Worm (Caenorhabditis elegans): ENCODE results near the gene cwp-2.

The cwp-2 gene

ce11 chrV:4810653-4811052 is 31.8 kb downstream of the cwp-2 start (continued):
- TF ChIP-seq hlh-30 (tag; optimal IDR thresholded peaks at IDR 0.05; ENCODE audit: insufficient read depth) (peak; percentile 39), set-16 (GFP tag; IDR thresholded peaks at IDR 0.05) (peak; percentile 73), aha-1 (tag) (peak; percentile 99), lim-7 (GFP tag; IDR thresholded peaks at IDR 0.05) (no peak), daf-12 (tag; optimal IDR thresholded peaks at IDR 0.05) (no peak), unc-39 (tag; optimal IDR thresholded peaks at IDR 0.05) (no peak), T20F7.1 (GFP tag; optimal IDR thresholded peaks at IDR 0.05) (no peak), F26F4.8 (GFP tag; conservative IDR thresholded peaks at IDR 0.05) (no peak), madf-9 (GFP tag; conservative IDR thresholded peaks at IDR 0.05) (no peak), pha-4 (GFP tag; IDR thresholded peaks at IDR 0.05) (no peak), pha-4 (tag; optimal IDR thresholded peaks at IDR 0.05) (no peak), spr-3 (GFP tag; optimal IDR thresholded peaks at IDR 0.05) (no peak), ceh-44 (GFP tag; IDR thresholded peaks at IDR 0.05) (no peak), mxl-2 (GFP tag; conservative IDR thresholded peaks at IDR 0.05) (no peak), F37D6.2 (tag; optimal IDR thresholded peaks at IDR 0.05) (no peak), mes-2 (tag; optimal IDR thresholded peaks at IDR 0.05; ENCODE audit: poor library complexity, severe bottlenecking) (peak; percentile 62), ama-1 (optimal IDR thresholded peaks at IDR 0.05) (no peak), daf-16 (GFP tag; optimal IDR thresholded peaks at IDR 0.05) (no peak), daf-16 (tag; optimal IDR thresholded peaks at IDR 0.05) (no peak), mdl-1 (tag; optimal IDR thresholded peaks at IDR 0.05) (no peak), nhr-237 (tag; optimal IDR thresholded peaks at IDR 0.05) (no peak), ceh-28 (tag; optimal IDR thresholded peaks at IDR 0.05) (no peak), fkh-10 (GFP tag; optimal IDR thresholded peaks at IDR 0.05) (no peak), gei-8 (GFP tag; optimal IDR thresholded peaks at IDR 0.05) (no peak), zag-1 (tag; optimal IDR thresholded peaks at IDR 0.05) (no peak), dpl-1 (GFP tag; optimal IDR thresholded peaks at IDR 0.05) (peak; percentile 31), skn-1 (tag; optimal IDR thresholded peaks at IDR 0.05) (no peak), zfp-3 (GFP tag; conservative IDR thresholded peaks at IDR 0.05) (no peak), F49E8.2 (tag; optimal IDR thresholded peaks at IDR 0.05; ENCODE audit: borderline replicate concordance) (no peak), fos-1 (tag; optimal IDR thresholded peaks at IDR 0.05) (no peak), php-3 (GFP tag; IDR thresholded peaks at IDR 0.05) (no peak), zip-11 (GFP tag; IDR thresholded peaks at IDR 0.05) (no peak), hmg-1.1 (GFP tag; IDR thresholded peaks at IDR 0.05) (peak; percentile 37), dmd-9 (GFP tag; IDR thresholded peaks at IDR 0.05) (no peak), Y5F2A.4 (GFP tag; optimal IDR thresholded peaks at IDR 0.05) (no peak), ZK337.2 (GFP tag; IDR thresholded peaks at IDR 0.05) (no peak), vab-7 (GFP tag; IDR thresholded peaks at IDR 0.05) (no peak), rbr-2 (tag; optimal IDR thresholded peaks at IDR 0.05) (peak; percentile 54), nhr-6 (tag; optimal IDR thresholded peaks at IDR 0.05) (no peak), ces-1 (GFP tag; optimal IDR thresholded peaks at IDR 0.05) (no peak), nhr-42 (GFP tag; IDR thresholded peaks at IDR 0.05) (no peak), Y105C5A.15 (GFP tag; IDR thresholded peaks at IDR 0.05) (no peak), ZK546.5 (tag; optimal IDR thresholded peaks at IDR 0.05) (no peak), nhr-41 (GFP tag; IDR thresholded peaks at IDR 0.05) (no peak), zfp-2 (tag; optimal IDR thresholded peaks at IDR 0.05) (no peak), daf-19 (GFP tag; conservative IDR thresholded peaks at IDR 0.05) (no peak), dve-1 (tag; optimal IDR thresholded peaks at IDR 0.05; ENCODE audit: insufficient read depth) (no peak), lir-3 (tag; optimal IDR thresholded peaks at IDR 0.05) (no peak), lin-29 (GFP tag; IDR thresholded peaks at IDR 0.05) (no peak), nhr-102 (tag; optimal IDR thresholded peaks at IDR 0.05) (no peak), pqm-1 (tag; optimal IDR thresholded peaks at IDR 0.05) (no peak), lin-13 (GFP tag; optimal IDR thresholded peaks at IDR 0.05) (no peak), D1046.2 (GFP tag; IDR thresholded peaks at IDR 0.05) (no peak)
